Worm (Caenorhabditis elegans): Measurements from ENCODE around the gene str-222.

The str-222 gene

ce11 chrV:1680770-1681169, 44.8 kb downstream of the str-222 start, which contains the start of gene srw-91:
Gene srw-91 (minus strand): TSS chrV:1680870.
- no peak for TF ChIP-seq fkh-8 (tag; optimal IDR thresholded peaks at IDR 0.05)
- no peak for TF ChIP-seq ztf-4 (tag; optimal IDR thresholded peaks at IDR 0.05)
- TF ChIP-seq ets-5 (GFP tag; IDR thresholded peaks at IDR 0.05), result no peak
- no peak for TF ChIP-seq rnt-1 (tag; optimal IDR thresholded peaks at IDR 0.05)
- TF ChIP-seq nhr-28 (tag; optimal IDR thresholded peaks at IDR 0.05), result no peak
- no peak for TF ChIP-seq ceh-63 (GFP tag; optimal IDR thresholded peaks at IDR 0.05)
- no peak for TF ChIP-seq fkh-4 (tag; optimal IDR thresholded peaks at IDR 0.05; ENCODE audit: borderline replicate concordance)
- no peak for TF ChIP-seq nhr-84 (tag; optimal IDR thresholded peaks at IDR 0.05)
- no peak for TF ChIP-seq C04F5.9 (tag; optimal IDR thresholded peaks at IDR 0.05)
- no peak for TF ChIP-seq lin-13 (GFP tag; optimal IDR thresholded peaks at IDR 0.05)
- no peak for TF ChIP-seq sup-37 (GFP tag; optimal IDR thresholded peaks at IDR 0.05)
- TF ChIP-seq snu-23 (GFP tag; optimal IDR thresholded peaks at IDR 0.05), result no peak
- TF ChIP-seq nhr-90 (tag; optimal IDR thresholded peaks at IDR 0.05; ENCODE audit: poor library complexity), result no peak
- no peak for TF ChIP-seq xbp-1 (tag; optimal IDR thresholded peaks at IDR 0.05)

DNA sequence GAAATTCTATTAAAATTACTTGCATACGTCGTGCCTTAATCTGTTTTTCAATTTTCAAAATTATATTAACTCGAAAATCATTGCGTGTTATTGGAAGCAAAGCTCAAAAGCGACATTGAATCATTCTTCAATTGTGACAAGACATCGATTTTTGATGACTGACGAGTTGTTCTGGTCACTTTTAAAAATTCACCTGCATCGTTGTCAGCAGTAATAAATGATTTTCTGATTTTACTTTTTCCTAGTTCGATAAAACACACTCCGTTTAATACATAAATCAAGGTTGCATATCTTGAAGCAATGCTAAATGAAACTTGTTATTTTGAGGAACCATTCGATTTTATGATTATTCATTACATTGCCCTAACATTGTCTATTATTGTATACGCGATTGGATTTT, 46.3 kb downstream of the str-222 start, which contains the start of gene srh-3:
Gene srh-3 (plus strand): TSS at position 301 of the 400 bp plus-strand sequence.
- TF ChIP-seq mdl-1 (tag; optimal IDR thresholded peaks at IDR 0.05), result no peak

DNA sequence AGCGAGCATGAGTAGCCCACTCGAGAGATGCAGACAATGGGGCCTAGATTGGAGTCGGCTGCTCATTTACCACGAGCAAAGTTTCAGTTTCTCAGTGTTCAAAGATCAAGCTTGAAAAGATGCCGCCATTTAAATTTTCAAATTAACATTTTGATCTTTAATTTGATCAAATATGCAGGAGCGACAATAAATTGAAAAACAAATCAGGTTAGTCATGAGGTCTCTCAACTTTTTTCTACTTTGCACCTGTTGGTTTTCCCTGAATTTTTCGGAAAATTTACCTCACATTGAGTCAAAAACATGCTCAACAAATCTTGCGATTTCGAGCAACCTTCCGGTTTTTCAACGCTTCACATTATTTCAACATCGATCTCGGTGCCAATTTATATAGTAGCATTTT, 49.4 kb downstream of the str-222 start, which contains the start of gene srh-5:
Gene srh-5 (plus strand): TSS at position 301 of the 400 bp plus-strand sequence.
- TF ChIP-seq elt-2 (tag; optimal IDR thresholded peaks at IDR 0.05), result no peak
- no peak for TF ChIP-seq efl-3 (GFP tag; optimal IDR thresholded peaks at IDR 0.05)
- TF ChIP-seq nhr-237 (tag; optimal IDR thresholded peaks at IDR 0.05), result no peak

All from whole organism, L1 larva.